Worm (Caenorhabditis elegans) whole organism, L4/young adult: ENCODE results near the gene csb-1.

Experiments used
- W03F9.2 ChIP-seq: fragments of 150-350 bp; optimal IDR thresholded peaks from 2 replicates; lab custom pipeline; 2014; ENCODE audit warnings: missing biosample characterization, missing genetic modification characterization
- him-1 ChIP-seq: sonication (generic microtip); optimal IDR thresholded peaks from 2 replicates; lab custom pipeline; 2016; ENCODE audit warnings: missing genotype, missing genetic modification reagents, missing genetic modification characterization, missing compliant biosample characterization

ce11 chrX:15881027-15881426 is 15.3 kb upstream of the csb-1 start:
- no peak for TF ChIP-seq him-1
- TF ChIP-seq W03F9.2 (tag; lab: Kevin White, UChicago): no peak
